Fruit fly (Drosophila melanogaster): ENCODE data around the gene CG32640.

Gene CG32640

DNA sequence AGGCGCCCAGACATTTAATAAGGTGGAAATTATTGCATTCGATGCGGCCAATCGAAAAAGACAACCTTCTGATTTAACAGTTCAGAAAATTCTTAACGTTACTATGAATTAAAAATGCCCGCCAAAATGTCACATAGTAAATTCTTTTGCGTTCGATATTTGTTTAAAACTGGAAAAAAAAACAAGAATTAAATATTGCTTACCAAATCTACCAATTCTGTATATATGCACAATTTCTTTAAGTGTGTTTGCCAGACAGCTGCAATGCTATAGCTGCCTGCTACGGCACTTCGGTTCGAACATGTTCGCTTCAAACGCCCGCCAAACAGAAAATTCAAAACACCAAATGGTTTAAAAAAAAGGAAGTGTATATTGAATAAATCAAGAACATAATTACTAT is 36.3 kb downstream of the CG32640 start (continued):
- TF ChIP-seq CG15336 (GFP tag; IDR thresholded peaks at IDR 0.05) (peak; percentile 73), CG10669 (GFP tag; optimal IDR thresholded peaks at IDR 0.05) (peak; percentile 50), CG16779 (tag; optimal IDR thresholded peaks at IDR 0.05) (no peak), acj6 (GFP tag; optimal IDR thresholded peaks at IDR 0.05) (peak; percentile 68), CG6808 (GFP tag; optimal IDR thresholded peaks at IDR 0.05) (no peak), CG6163 (GFP tag; IDR thresholded peaks at IDR 0.05) (peak; percentile 67), svp (GFP tag) (peak; percentile 78), fd85E (GFP tag; optimal IDR thresholded peaks at IDR 0.05) (no peak), Ets96B (tag; optimal IDR thresholded peaks at IDR 0.05) (peak; percentile 23), CG6276 (GFP tag; optimal IDR thresholded peaks at IDR 0.05) (peak; percentile 36), Hr38 (GFP tag; optimal IDR thresholded peaks at IDR 0.05) (no peak), Smox (GFP tag; optimal IDR thresholded peaks at IDR 0.05) (peak; percentile 58), CG6792 (GFP tag; optimal IDR thresholded peaks at IDR 0.05) (peak; percentile 55), Hr39 (GFP tag; optimal IDR thresholded peaks at IDR 0.05) (peak; percentile 60), salr (GFP tag; optimal IDR thresholded peaks at IDR 0.05) (no peak)

- TF ChIP-seq pdm3 (GFP tag; optimal IDR thresholded peaks at IDR 0.05) (no peak), CG6808 (GFP tag; optimal IDR thresholded peaks at IDR 0.05) (no peak), CG1621 (tag; optimal IDR thresholded peaks at IDR 0.05) (no peak), esn (GFP tag; optimal IDR thresholded peaks at IDR 0.05) (no peak), net (GFP tag; optimal IDR thresholded peaks at IDR 0.05) (no peak), Lpt (GFP tag; optimal IDR thresholded peaks at IDR 0.05) (no peak), Eip93F (GFP tag; optimal IDR thresholded peaks at IDR 0.05) (no peak), CG7368 (GFP tag; optimal IDR thresholded peaks at IDR 0.05) (no peak)
Observed at dm6 chrX:13219290-13219689, 41.5 kb downstream of the CG32640 start.

- no peak for TF ChIP-seq CG8632 (GFP tag; optimal IDR thresholded peaks at IDR 0.05)
- TF ChIP-seq CG10631 (GFP tag; optimal IDR thresholded peaks at IDR 0.05): no peak
- TF ChIP-seq CG8119 (GFP tag; IDR thresholded peaks at IDR 0.05): no peak
- TF ChIP-seq Smox (GFP tag; optimal IDR thresholded peaks at IDR 0.05): peak; percentile 54
- TF ChIP-seq CG4318 (GFP tag; optimal IDR thresholded peaks at IDR 0.05): no peak
- TF ChIP-seq CG15336 (GFP tag; IDR thresholded peaks at IDR 0.05): no peak
- no peak for TF ChIP-seq CG8319 (GFP tag; optimal IDR thresholded peaks at IDR 0.05)
- no peak for TF ChIP-seq Hr4 (GFP tag; optimal IDR thresholded peaks at IDR 0.05)
- TF ChIP-seq Ets96B (tag; optimal IDR thresholded peaks at IDR 0.05): no peak
- TF ChIP-seq Sox14 (GFP tag; optimal IDR thresholded peaks at IDR 0.05): no peak
- peak; percentile 52 for TF ChIP-seq topi (GFP tag; optimal IDR thresholded peaks at IDR 0.05)
- TF ChIP-seq cyc (GFP tag; optimal IDR thresholded peaks at IDR 0.05): no peak
- no peak for TF ChIP-seq fd59A (GFP tag; optimal IDR thresholded peaks at IDR 0.05)
- no peak for TF ChIP-seq CG10669 (GFP tag; optimal IDR thresholded peaks at IDR 0.05)
- TF ChIP-seq dac (GFP tag; optimal IDR thresholded peaks at IDR 0.05): no peak
- TF ChIP-seq Eip78C (GFP tag): peak; percentile 81
- no peak for TF ChIP-seq CG6808 (GFP tag; optimal IDR thresholded peaks at IDR 0.05)
- TF ChIP-seq Gug (GFP tag; IDR thresholded peaks at IDR 0.05): no peak
- no peak for TF ChIP-seq CG7368 (GFP tag; optimal IDR thresholded peaks at IDR 0.05)
- TF ChIP-seq CG31627 (GFP tag; optimal IDR thresholded peaks at IDR 0.05): no peak
- TF ChIP-seq lz (GFP tag; optimal IDR thresholded peaks at IDR 0.05): peak; percentile 32
- peak; percentile 50 for TF ChIP-seq esn (GFP tag; optimal IDR thresholded peaks at IDR 0.05)
- no peak for TF ChIP-seq spab (GFP tag; optimal IDR thresholded peaks at IDR 0.05)
- TF ChIP-seq Met (GFP tag; optimal IDR thresholded peaks at IDR 0.05): peak; percentile 44
- no peak for TF ChIP-seq CG6276 (GFP tag; optimal IDR thresholded peaks at IDR 0.05)
- peak; percentile 17 for TF ChIP-seq Sox102F (GFP tag; optimal IDR thresholded peaks at IDR 0.05)
- peak; percentile 8 for TF ChIP-seq pdm3 (GFP tag; optimal IDR thresholded peaks at IDR 0.05)
- TF ChIP-seq Hr39 (GFP tag; optimal IDR thresholded peaks at IDR 0.05): peak; percentile 5
- peak; percentile 3 for TF ChIP-seq CG34406 (GFP tag; optimal IDR thresholded peaks at IDR 0.05)
- TF ChIP-seq salr (GFP tag; optimal IDR thresholded peaks at IDR 0.05): no peak
- no peak for TF ChIP-seq Hr38 (GFP tag; optimal IDR thresholded peaks at IDR 0.05)
Observed at dm6 chrX:13220418-13220817, 42.6 kb downstream of the CG32640 start.

Data from whole organism, prepupa.